Worm (Caenorhabditis elegans) whole organism, midembryonic: ENCODE results near the gene mig-10.

Experiments used
- T22C8.4 ChIP-seq: fragments of 200-800 bp; sonication (Bioruptor generic); IDR thresholded peaks from 2 replicates; pipeline ENCODE4 v1.3.6; 2022; ENCODE audit warnings: missing genetic modification characterization, missing compliant biosample characterization
- cog-1 ChIP-seq: sonication (generic microtip); optimal IDR thresholded peaks from 2 replicates; lab custom pipeline; 2016; ENCODE audit warnings: missing genetic modification characterization, missing compliant biosample characterization
- flt-1 ChIP-seq: fragments of 200-800 bp; sonication (Bioruptor generic); IDR thresholded peaks from 2 replicates; pipeline ENCODE4 v1.3.6; 2022; ENCODE audit warnings: missing genetic modification characterization, missing compliant biosample characterization
- klf-2 ChIP-seq: fragments of 200-800 bp; sonication (Bioruptor generic); conservative IDR thresholded peaks from 2 replicates; pipeline ENCODE4 v1.3.6; 2022; ENCODE audit warnings: missing genetic modification reagents, missing genetic modification characterization, missing compliant biosample characterization
- tab-1 ChIP-seq: fragments of 200-800 bp; sonication (Bioruptor generic); IDR thresholded peaks from 2 replicates; pipeline ENCODE4 v1.3.6; 2022; ENCODE audit warnings: missing genetic modification characterization, missing compliant biosample characterization
- ztf-23 ChIP-seq: fragments of 200-800 bp; sonication (Bioruptor generic); IDR thresholded peaks from 2 replicates; pipeline ENCODE4 v1.3.6; 2022; ENCODE audit warnings: missing genetic modification reagents, missing genetic modification characterization, missing compliant biosample characterization

DNA sequence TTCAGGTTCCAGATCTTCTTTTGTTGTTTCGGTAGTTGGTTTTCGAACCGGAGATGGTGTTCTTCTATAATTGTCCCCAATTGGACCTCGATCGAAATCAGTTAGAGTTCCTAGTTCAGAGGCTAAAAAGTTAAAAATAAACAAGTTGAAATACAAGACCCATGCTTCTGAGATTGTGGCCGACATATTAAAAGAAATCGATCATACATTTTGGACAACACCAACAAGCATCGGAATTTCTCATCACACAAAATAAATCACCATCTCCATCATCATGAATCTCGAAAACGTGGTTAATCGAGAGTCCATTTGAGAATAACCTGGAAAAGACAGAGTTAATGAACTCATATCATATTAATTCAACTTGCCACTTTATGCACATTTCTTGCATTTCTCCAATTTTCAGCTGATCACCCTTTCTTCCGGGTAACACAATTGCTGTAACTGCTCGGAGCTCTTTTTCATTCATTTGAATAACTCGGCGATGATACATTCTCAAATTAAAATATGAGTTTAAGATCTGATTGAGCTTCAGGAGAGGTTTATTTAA lies 7.2 kb upstream of the mig-10 start, which contains the start of the genes mps-4 and F09G8.10:
- TF ChIP-seq flt-1 (GFP tag; lab: Robert Waterston, UW) (no peak), ztf-23 (GFP tag; lab: Robert Waterston, UW) (no peak), cog-1 (tag; lab: Kevin White, UChicago) (no peak), T22C8.4 (no peak), klf-2 (GFP tag; lab: Robert Waterston, UW) (no peak), tab-1 (GFP tag; lab: Robert Waterston, UW) (no peak)
